Worm (Caenorhabditis elegans) whole organism, mixed stage, embryonic: ENCODE measurements around the gene gtf-2H4.

ENCODE experiments used
- blmp-1 ChIP-seq: fragments of 150-350 bp; optimal IDR thresholded peaks from 2 replicates; lab custom pipeline; 2014; ENCODE audit warnings: missing biosample characterization, missing genetic modification characterization
- drap-1 ChIP-seq: fragments of 200-800 bp; sonication (Bioruptor generic); optimal IDR thresholded peaks from 3 replicates; lab custom pipeline; 2018; ENCODE audit warnings: mild to moderate bottlenecking, missing genetic modification characterization, missing compliant biosample characterization
- elt-1 ChIP-seq: sonication (generic microtip); optimal IDR thresholded peaks from 2 replicates; lab custom pipeline; 2017; ENCODE audit warnings: missing genetic modification characterization, mild to moderate bottlenecking, missing compliant biosample characterization, antibody characterized with exemption, moderate library complexity, borderline replicate concordance; ENCODE audit not compliant: insufficient read depth
- lsy-2 ChIP-seq: fragments of 150-350 bp; optimal IDR thresholded peaks from 2 replicates; lab custom pipeline; 2014; ENCODE audit warnings: missing biosample characterization, missing genetic modification characterization
- mab-5 ChIP-seq: fragments of 150-350 bp; optimal IDR thresholded peaks from 2 replicates; lab custom pipeline; 2014; ENCODE audit warnings: missing biosample characterization, missing genetic modification characterization
- nhr-12 ChIP-seq: fragments of 150-350 bp; optimal IDR thresholded peaks from 2 replicates; lab custom pipeline; 2014; ENCODE audit warnings: missing biosample characterization, missing genetic modification characterization
- nhr-237 ChIP-seq: fragments of 150-350 bp; optimal IDR thresholded peaks from 2 replicates; lab custom pipeline; 2014; ENCODE audit warnings: missing biosample characterization, missing genetic modification characterization
- sem-2 ChIP-seq: fragments of 200-800 bp; sonication (Bioruptor generic); optimal IDR thresholded peaks from 2 replicates; lab custom pipeline; 2018; ENCODE audit warnings: mild to moderate bottlenecking, missing genetic modification characterization, missing compliant biosample characterization
- sptf-1 ChIP-seq: sonication (generic microtip); optimal IDR thresholded peaks from 2 replicates; lab custom pipeline; 2017; ENCODE audit warnings: mild to moderate bottlenecking, missing genetic modification characterization, moderate library complexity, missing compliant biosample characterization
- unc-62 ChIP-seq: fragments of 150-350 bp; optimal IDR thresholded peaks from 2 replicates; lab custom pipeline; 2014; ENCODE audit warnings: missing biosample characterization, missing genetic modification reagents, missing genetic modification characterization
- ztf-11 ChIP-seq: fragments of 150-350 bp; optimal IDR thresholded peaks from 2 replicates; lab custom pipeline; 2014; ENCODE audit warnings: missing biosample characterization, missing genetic modification characterization

DNA sequence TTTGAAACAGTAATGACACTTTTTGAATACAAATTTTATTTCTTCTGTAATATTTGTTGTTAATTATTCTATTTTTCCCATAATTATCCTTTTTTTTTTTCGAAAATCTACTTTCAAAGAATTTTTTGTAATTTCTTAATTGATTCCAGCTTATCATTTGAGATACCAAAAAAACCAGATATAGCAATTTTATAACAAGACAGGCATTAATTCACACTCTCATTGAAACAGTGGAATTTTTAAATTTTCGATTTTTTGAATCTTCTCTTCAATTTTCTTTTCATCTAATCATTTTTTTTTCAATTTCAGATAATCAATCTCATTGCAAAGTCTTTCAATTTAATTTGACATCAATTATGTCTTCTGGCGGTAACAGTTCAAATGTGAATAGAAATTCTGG is 53.0 kb downstream of the gtf-2H4 start, which contains the start of gene nhr-5:
- TF ChIP-seq sptf-1 (tag; lab: Kevin White, UChicago) (no peak), blmp-1 (tag; lab: Kevin White, UChicago) (no peak), nhr-237 (tag; lab: Kevin White, UChicago) (no peak), nhr-12 (tag; lab: Kevin White, UChicago) (no peak), mab-5 (tag; lab: Kevin White, UChicago) (no peak), sem-2 (GFP tag; lab: Kevin White, UChicago) (no peak), ztf-11 (no peak), drap-1 (GFP tag; lab: Kevin White, UChicago) (no peak), elt-1 (no peak), lsy-2 (no peak), unc-62 (GFP tag; lab: Kevin White, UChicago) (no peak)
